Fruit fly (Drosophila melanogaster): ENCODE data around the gene ninaA.

Gene ninaA

DNA sequence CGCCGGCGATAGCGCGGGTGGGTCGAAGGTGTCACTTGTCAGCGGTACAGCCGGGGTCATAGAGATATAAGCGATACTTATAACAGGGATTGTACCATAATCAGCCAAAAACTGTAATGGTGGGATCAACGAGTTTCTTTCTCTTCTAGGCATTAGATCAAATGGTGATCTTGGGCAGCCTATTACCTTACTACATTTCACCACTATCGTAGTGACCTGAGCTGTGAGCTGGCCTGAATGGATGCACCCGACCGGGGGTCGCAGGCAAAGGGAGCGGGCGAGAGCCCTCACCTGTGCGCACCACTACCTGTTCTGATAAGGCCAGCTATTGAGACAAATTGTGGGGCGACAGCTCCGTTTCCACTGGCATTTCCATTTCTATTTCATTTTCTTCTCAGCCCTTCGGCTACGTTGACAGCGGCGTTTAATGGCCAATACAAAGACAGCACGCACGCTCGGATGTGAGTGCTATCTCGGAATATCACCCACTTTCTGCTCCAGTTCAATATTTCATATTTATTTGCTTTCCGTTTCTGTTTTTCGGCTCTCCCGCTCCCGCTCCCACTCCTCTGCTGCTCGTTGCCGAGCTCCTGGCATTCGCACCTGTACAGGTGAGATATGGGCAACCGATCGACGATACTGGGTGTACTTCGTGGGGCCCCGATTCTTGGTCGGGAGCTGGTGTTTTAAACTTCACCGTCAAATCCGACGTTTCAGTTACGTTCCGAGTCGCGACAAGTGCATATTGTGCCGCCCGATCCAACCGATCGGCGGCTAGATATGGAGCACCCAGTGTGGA is 20.2 kb upstream of the ninaA start (continued):
- TF ChIP-seq Fer2 (tag; optimal IDR thresholded peaks at IDR 0.05), result no peak
- no peak for TF ChIP-seq hb (GFP tag; IDR thresholded peaks at IDR 0.05; ENCODE audit: partially characterized antibody)
- peak; percentile 87 for TF ChIP-seq lmd (GFP tag; IDR thresholded peaks at IDR 0.05)
- TF ChIP-seq Awh (GFP tag; IDR thresholded peaks at IDR 0.05), result peak; percentile 90
- peak; percentile 89 for TF ChIP-seq stc (GFP tag; IDR thresholded peaks at IDR 0.05)
- peak; percentile 85 for TF ChIP-seq fd96Cb (tag; optimal IDR thresholded peaks at IDR 0.05)
- TF ChIP-seq Nf-YA (GFP tag; IDR thresholded peaks at IDR 0.05), result peak; percentile 81
- no peak for TF ChIP-seq pros (GFP tag; optimal IDR thresholded peaks at IDR 0.05)
- TF ChIP-seq pita (GFP tag; optimal IDR thresholded peaks at IDR 0.05), result no peak
- peak; percentile 71 for TF ChIP-seq CG1024 (GFP tag; IDR thresholded peaks at IDR 0.05)
- no peak for TF ChIP-seq usp (GFP tag; optimal IDR thresholded peaks at IDR 0.05)
- TF ChIP-seq pb (GFP tag; optimal IDR thresholded peaks at IDR 0.05), result peak; percentile 55
- no peak for TF ChIP-seq TFAM (GFP tag; optimal IDR thresholded peaks at IDR 0.05)
- TF ChIP-seq CG10654 (GFP tag; optimal IDR thresholded peaks at IDR 0.05), result peak; percentile 70
- TF ChIP-seq Neu2 (GFP tag; optimal IDR thresholded peaks at IDR 0.05; ENCODE audit: borderline replicate concordance), result no peak
- TF ChIP-seq CG32767 (GFP tag; IDR thresholded peaks at IDR 0.05), result peak; percentile 72
- TF ChIP-seq mld (GFP tag; IDR thresholded peaks at IDR 0.05; ENCODE audit: partially characterized antibody), result no peak
- no peak for TF ChIP-seq Bteb2 (GFP tag; optimal IDR thresholded peaks at IDR 0.05)
- TF ChIP-seq chm (GFP tag; IDR thresholded peaks at IDR 0.05), result peak; percentile 85
- TF ChIP-seq CG3163 (GFP tag; optimal IDR thresholded peaks at IDR 0.05), result no peak
- peak; percentile 47 for TF ChIP-seq CG12942 (GFP tag; optimal IDR thresholded peaks at IDR 0.05)
- TF ChIP-seq mirr (GFP tag; optimal IDR thresholded peaks at IDR 0.05), result no peak
- no peak for TF ChIP-seq Sin3A (optimal IDR thresholded peaks at IDR 0.05)
- no peak for TF ChIP-seq ash1 (GFP tag; optimal IDR thresholded peaks at IDR 0.05)
- peak; percentile 83 for TF ChIP-seq gem (tag; optimal IDR thresholded peaks at IDR 0.05)
- no peak for TF ChIP-seq Doc3 (GFP tag; IDR thresholded peaks at IDR 0.05; ENCODE audit: partially characterized antibody)
- peak; percentile 66 for TF ChIP-seq Dek (tag; optimal IDR thresholded peaks at IDR 0.05)
- TF ChIP-seq esg (GFP tag; conservative IDR thresholded peaks at IDR 0.05), result peak; percentile 80
- peak; percentile 81 for TF ChIP-seq org-1 (GFP tag; optimal IDR thresholded peaks at IDR 0.05)
- TF ChIP-seq CG11696 (GFP tag; IDR thresholded peaks at IDR 0.05), result peak; percentile 97
- TF ChIP-seq CG4854 (GFP tag; optimal IDR thresholded peaks at IDR 0.05), result peak; percentile 28
- TF ChIP-seq toy (GFP tag; IDR thresholded peaks at IDR 0.05), result no peak
- TF ChIP-seq dmrt99B (tag; optimal IDR thresholded peaks at IDR 0.05), result peak; percentile 88
- TF ChIP-seq E2f1 (GFP tag; IDR thresholded peaks at IDR 0.05), result peak; percentile 82
- TF ChIP-seq Vsx1 (GFP tag; optimal IDR thresholded peaks at IDR 0.05), result peak; percentile 58
- peak; percentile 88 for TF ChIP-seq CG32772 (GFP tag; IDR thresholded peaks at IDR 0.05)
- peak; percentile 24 for TF ChIP-seq Mes4 (GFP tag; optimal IDR thresholded peaks at IDR 0.05)
- TF ChIP-seq CG11560 (tag; IDR thresholded peaks at IDR 0.05), result peak; percentile 63; the same call in 1 of the 3 replicates
- peak; percentile 35 for TF ChIP-seq dm (GFP tag; optimal IDR thresholded peaks at IDR 0.05)
- peak; percentile 67 for TF ChIP-seq CG17385 (GFP tag; optimal IDR thresholded peaks at IDR 0.05)
- TF ChIP-seq Antp (GFP tag; optimal IDR thresholded peaks at IDR 0.05), result peak; percentile 85
- peak; percentile 31 for TF ChIP-seq Usf (GFP tag; optimal IDR thresholded peaks at IDR 0.05)
- peak; percentile 85 for TF ChIP-seq Gug (GFP tag; IDR thresholded peaks at IDR 0.05)
- peak; percentile 52; the same call in 1 of the 2 replicates for TF ChIP-seq aop (GFP tag; IDR thresholded peaks at IDR 0.05)
- peak; percentile 12 for TF ChIP-seq CG7987 (GFP tag; optimal IDR thresholded peaks at IDR 0.05)
- peak; percentile 59 for TF ChIP-seq mam (GFP tag; optimal IDR thresholded peaks at IDR 0.05)
- peak; percentile 73 for TF ChIP-seq CG5953 (GFP tag; IDR thresholded peaks at IDR 0.05)
- TF ChIP-seq ac (GFP tag; optimal IDR thresholded peaks at IDR 0.05), result peak; percentile 52
- peak; percentile 22 for TF ChIP-seq kni (GFP tag; optimal IDR thresholded peaks at IDR 0.05)
- no peak for TF ChIP-seq insv (GFP tag; optimal IDR thresholded peaks at IDR 0.05)

Measured in whole organism, embryonic.